Worm (Caenorhabditis elegans) whole organism, L4/young adult: ENCODE measurements around the gene lin-32.
A peak's percentile ranks its signal among the peaks of the same experiment; 100 is the strongest.

Experiments
- W03F9.2 ChIP-seq: fragments of 150-350 bp; optimal IDR thresholded peaks from 2 replicates; lab custom pipeline; 2014; ENCODE audit warnings: missing biosample characterization, missing genetic modification characterization
- dao-5 ChIP-seq: sonication (generic microtip); optimal IDR thresholded peaks from 2 replicates; lab custom pipeline; 2016; ENCODE audit warnings: missing genotype, missing genetic modification characterization, moderate library complexity, missing compliant biosample characterization
- him-1 ChIP-seq: sonication (generic microtip); optimal IDR thresholded peaks from 2 replicates; lab custom pipeline; 2016; ENCODE audit warnings: missing genotype, missing genetic modification reagents, missing genetic modification characterization, missing compliant biosample characterization

DNA sequence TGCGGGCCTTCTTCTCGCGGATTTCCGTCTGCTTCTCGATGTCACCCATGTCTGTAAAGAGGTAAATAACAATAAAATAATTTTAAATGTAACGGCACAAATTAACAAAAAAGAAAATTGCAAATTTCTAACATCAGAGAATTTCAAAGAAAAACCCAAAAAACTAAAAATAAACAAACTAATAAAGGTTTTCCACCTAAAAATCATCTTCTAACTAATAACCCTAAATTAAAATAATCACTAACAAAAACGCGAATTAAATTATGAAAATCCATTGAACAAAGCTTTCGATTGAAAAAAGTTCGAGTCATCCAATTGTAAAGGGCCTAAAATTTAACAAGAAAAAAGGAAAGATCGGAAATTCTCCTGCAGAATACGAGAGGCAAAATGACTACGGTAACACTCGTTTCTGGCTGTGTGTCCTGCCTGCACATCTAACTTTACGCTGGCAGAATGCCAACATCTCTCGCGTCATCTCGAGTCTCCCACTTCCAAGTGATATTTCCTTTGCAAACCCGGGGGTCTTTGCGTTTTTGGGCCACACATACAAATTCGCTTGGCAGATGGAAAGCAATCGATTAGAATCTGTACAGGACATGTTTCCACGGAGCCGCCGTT, 12.8 kb upstream of the lin-32 start, which contains the start of gene rpl-11.2:
- TF ChIP-seq him-1 (tag; lab: Kevin White, UChicago) (peak; percentile 87), W03F9.2 (tag; lab: Kevin White, UChicago) (peak; percentile 90), dao-5 (tag; lab: Kevin White, UChicago) (no peak)
